Fruit fly (Drosophila melanogaster) whole organism, embryonic: ENCODE data around the gene Tm1.
A peak's percentile ranks its signal among the peaks of the same experiment; 100 is the strongest.

Experiments
- Ada2b ChIP-seq: fragments of 200-800 bp; sonication (Bioruptor generic); IDR thresholded peaks from 2 replicates; pipeline ENCODE4 v1.3.6; 2022; ENCODE audit warnings: missing biosample characterization, missing genetic modification characterization
- Atf-2 ChIP-seq: fragments of 200-800 bp; sonication (Bioruptor generic); optimal IDR thresholded peaks from 2 replicates; lab custom pipeline; 2016; ENCODE audit warnings: missing biosample characterization, missing genetic modification characterization
- B-H2 ChIP-seq: fragments of 200-800 bp; sonication (Bioruptor generic); optimal IDR thresholded peaks from 2 replicates; lab custom pipeline; 2018; ENCODE audit warnings: missing biosample characterization, mild to moderate bottlenecking, missing genetic modification characterization
- CG10209 ChIP-seq: fragments of 200-800 bp; sonication (Bioruptor generic); optimal IDR thresholded peaks from 3 replicates; lab custom pipeline; 2017; ENCODE audit warnings: missing biosample characterization, mild to moderate bottlenecking, missing genetic modification characterization, missing genetic modification reagents
- CG10274 ChIP-seq: fragments of 200-800 bp; sonication (Bioruptor generic); optimal IDR thresholded peaks from 3 replicates; lab custom pipeline; 2017; ENCODE audit warnings: missing biosample characterization, mild to moderate bottlenecking, missing genetic modification characterization
- CG12104 ChIP-seq: fragments of 200-800 bp; sonication (Bioruptor generic); optimal IDR thresholded peaks from 3 replicates; lab custom pipeline; 2016; ENCODE audit warnings: missing biosample characterization, missing genetic modification characterization
- CG12236 ChIP-seq: fragments of 200-800 bp; sonication (Bioruptor generic); optimal IDR thresholded peaks from 2 replicates; lab custom pipeline; 2016; ENCODE audit warnings: missing biosample characterization, missing genetic modification characterization
- CG14050 ChIP-seq: fragments of 200-800 bp; sonication (Bioruptor generic); IDR thresholded peaks from 3 replicates; pipeline ENCODE4 v1.3.6; 2022; ENCODE audit warnings: missing biosample characterization, missing genetic modification characterization
- CG15269 ChIP-seq: fragments of 200-800 bp; sonication (Bioruptor generic); optimal IDR thresholded peaks from 2 replicates; lab custom pipeline; 2018; ENCODE audit warnings: missing biosample characterization, mild to moderate bottlenecking, missing genetic modification characterization, moderate library complexity
- CG1647 ChIP-seq: fragments of 200-800 bp; sonication (Bioruptor generic); optimal IDR thresholded peaks from 3 replicates; lab custom pipeline; 2016; ENCODE audit warnings: missing biosample characterization, missing genetic modification characterization
- CG16779 ChIP-seq: fragments of 200-800 bp; sonication (Bioruptor generic); IDR thresholded peaks from 2 replicates; pipeline ENCODE4 v1.3.6; 2022; ENCODE audit warnings: missing biosample characterization, missing genetic modification characterization
- CG17361 ChIP-seq: fragments of 200-800 bp; sonication (Bioruptor generic); IDR thresholded peaks from 3 replicates; pipeline ENCODE4 v1.3.6; 2022; ENCODE audit warnings: missing biosample characterization, missing genetic modification characterization
- CG17568 ChIP-seq: fragments of 200-800 bp; sonication (Bioruptor generic); optimal IDR thresholded peaks from 2 replicates; lab custom pipeline; 2018; ENCODE audit warnings: missing biosample characterization, mild to moderate bottlenecking, missing genetic modification characterization, moderate library complexity
- CG2129 ChIP-seq: fragments of 200-800 bp; sonication (Bioruptor generic); IDR thresholded peaks from 2 replicates; pipeline ENCODE4 v1.3.6; 2022; ENCODE audit warnings: missing biosample characterization, missing genetic modification characterization; ENCODE audit not compliant: partially characterized antibody
- CG2199 ChIP-seq: fragments of 200-800 bp; sonication (Bioruptor generic); IDR thresholded peaks from 3 replicates; pipeline ENCODE4 v1.3.6; 2022; ENCODE audit warnings: missing biosample characterization, missing genetic modification characterization
- CG3407 ChIP-seq: fragments of 200-800 bp; sonication (Bioruptor generic); optimal IDR thresholded peaks from 2 replicates; lab custom pipeline; 2018; ENCODE audit warnings: missing biosample characterization, mild to moderate bottlenecking, missing genetic modification characterization
- CG5245 ChIP-seq: fragments of 200-800 bp; sonication (Bioruptor generic); optimal IDR thresholded peaks from 3 replicates; lab custom pipeline; 2016; ENCODE audit warnings: missing biosample characterization, missing genetic modification characterization
- CG7372 ChIP-seq: fragments of 200-800 bp; sonication (Bioruptor generic); IDR thresholded peaks from 2 replicates; pipeline ENCODE4 v1.3.6; 2022; ENCODE audit warnings: missing biosample characterization, missing genetic modification characterization
- CG7786 ChIP-seq: fragments of 200-800 bp; sonication (Bioruptor generic); optimal IDR thresholded peaks from 2 replicates; lab custom pipeline; 2016; ENCODE audit warnings: missing biosample characterization, missing genetic modification characterization
- CG7839 ChIP-seq: fragments of 200-800 bp; sonication (Bioruptor generic); optimal IDR thresholded peaks from 3 replicates; lab custom pipeline; 2018; ENCODE audit warnings: missing biosample characterization, mild to moderate bottlenecking, missing genetic modification characterization, moderate library complexity
- CG9932 ChIP-seq: fragments of 200-800 bp; sonication (Bioruptor generic); IDR thresholded peaks from 2 replicates; pipeline ENCODE4 v1.3.6; 2022; ENCODE audit warnings: missing biosample characterization, missing genetic modification characterization
- D ChIP-seq, 2 experiments: fragments of 200-800 bp in 1 of 2; fragments of >200 bp in 1 of 2; sonication (Bioruptor generic) in 1 of 2; optimal IDR thresholded peaks; 2 replicates in 1 of 2; 3 replicates in 1 of 2; lab custom pipeline; 2017; ENCODE audit warnings: mild to moderate bottlenecking in 1 of 2, missing biosample characterization in 1 of 2, missing genetic modification characterization in 1 of 2, missing genetic modification reagents in 1 of 2
- HHEX ChIP-seq: fragments of 200-800 bp; sonication (Bioruptor generic); optimal IDR thresholded peaks from 3 replicates; lab custom pipeline; 2017; ENCODE audit warnings: missing biosample characterization, mild to moderate bottlenecking, missing genetic modification characterization, missing genetic modification reagents
- Jarid2 ChIP-seq: fragments of 200-800 bp; sonication (Bioruptor generic); optimal IDR thresholded peaks from 3 replicates; lab custom pipeline; 2017; ENCODE audit warnings: mild to moderate bottlenecking, missing biosample characterization, missing genetic modification reagents, missing genetic modification characterization
- Mad ChIP-seq: fragments of 200-800 bp; sonication (Bioruptor generic); optimal IDR thresholded peaks from 2 replicates; lab custom pipeline; 2016; ENCODE audit warnings: missing biosample characterization, missing genetic modification characterization
- Meics ChIP-seq: fragments of 200-800 bp; sonication (Bioruptor generic); optimal IDR thresholded peaks from 2 replicates; lab custom pipeline; 2017; ENCODE audit warnings: missing biosample characterization, mild to moderate bottlenecking, missing genetic modification characterization
- Mes4 ChIP-seq: fragments of 200-800 bp; sonication (Bioruptor generic); optimal IDR thresholded peaks from 2 replicates; lab custom pipeline; 2016; ENCODE audit warnings: missing biosample characterization, missing genetic modification characterization
- Oaz ChIP-seq: fragments of 200-800 bp; sonication (Bioruptor generic); IDR thresholded peaks from 2 replicates; pipeline ENCODE4 v1.3.6; 2022; ENCODE audit warnings: missing biosample characterization, missing genetic modification characterization
- PHDP ChIP-seq: fragments of 200-800 bp; sonication (Bioruptor generic); optimal IDR thresholded peaks from 3 replicates; lab custom pipeline; 2018; ENCODE audit warnings: missing biosample characterization, mild to moderate bottlenecking, missing genetic modification characterization, moderate library complexity
- Rfx ChIP-seq: fragments of 200-800 bp; sonication (Bioruptor generic); IDR thresholded peaks from 2 replicates; pipeline ENCODE4 v1.3.6; 2022; ENCODE audit warnings: missing biosample characterization, missing genetic modification characterization
- Rx ChIP-seq: fragments of 200-800 bp; sonication (Bioruptor generic); IDR thresholded peaks from 2 replicates; pipeline ENCODE4 v1.3.6; 2022; ENCODE audit warnings: missing biosample characterization, missing genetic modification characterization
- ase ChIP-seq: fragments of 200-800 bp; sonication (Bioruptor generic); IDR thresholded peaks from 3 replicates; pipeline ENCODE4 v1.3.6; 2022; ENCODE audit warnings: missing biosample characterization, missing genetic modification characterization
- ash1 ChIP-seq: fragments of 200-800 bp; sonication (Bioruptor generic); optimal IDR thresholded peaks from 2 replicates; lab custom pipeline; 2018; ENCODE audit warnings: missing biosample characterization, mild to moderate bottlenecking, missing genetic modification characterization
- bigmax ChIP-seq: fragments of 200-800 bp; sonication (Bioruptor generic); optimal IDR thresholded peaks from 2 replicates; lab custom pipeline; 2018; ENCODE audit warnings: missing biosample characterization, mild to moderate bottlenecking, missing genetic modification characterization
- da ChIP-seq: fragments of 200-800 bp; sonication (Bioruptor generic); optimal IDR thresholded peaks from 2 replicates; lab custom pipeline; 2016; ENCODE audit warnings: missing biosample characterization, missing genetic modification characterization
- dati ChIP-seq: fragments of 200-800 bp; sonication (Bioruptor generic); IDR thresholded peaks from 2 replicates; pipeline ENCODE4 v1.3.6; 2022; ENCODE audit warnings: missing biosample characterization, missing genetic modification characterization
- ewg ChIP-seq: fragments of 200-800 bp; sonication (Bioruptor generic); optimal IDR thresholded peaks from 3 replicates; lab custom pipeline; 2017; ENCODE audit warnings: mild to moderate bottlenecking, missing biosample characterization, missing genetic modification reagents, missing genetic modification characterization
- fd96Cb ChIP-seq: fragments of 200-800 bp; sonication (Bioruptor generic); optimal IDR thresholded peaks from 2 replicates; lab custom pipeline; 2018; ENCODE audit warnings: missing biosample characterization, mild to moderate bottlenecking, missing genetic modification characterization, moderate library complexity
- fru ChIP-seq: fragments of >200 bp; optimal IDR thresholded peaks from 2 replicates; lab custom pipeline; 2017
- gce ChIP-seq: fragments of 200-800 bp; sonication (Bioruptor generic); IDR thresholded peaks from 3 replicates; pipeline ENCODE4 v1.3.6; 2022; ENCODE audit warnings: missing biosample characterization, missing genetic modification characterization
- gem ChIP-seq: fragments of 200-800 bp; sonication (Bioruptor generic); optimal IDR thresholded peaks from 2 replicates; lab custom pipeline; 2019; ENCODE audit warnings: missing biosample characterization, mild to moderate bottlenecking, missing genetic modification characterization, moderate library complexity
- ind ChIP-seq: fragments of 200-800 bp; sonication (Bioruptor generic); optimal IDR thresholded peaks from 3 replicates; lab custom pipeline; 2016; ENCODE audit warnings: missing biosample characterization, missing genetic modification characterization
- insv ChIP-seq, 2 experiments: fragments of 200-800 bp; sonication (Bioruptor generic); optimal IDR thresholded peaks; 3 replicates each; lab custom pipeline; 2016 to 2018; ENCODE audit warnings: missing biosample characterization in 2 of 2, missing genetic modification characterization in 2 of 2
- nau ChIP-seq: fragments of 200-800 bp; sonication (Bioruptor generic); optimal IDR thresholded peaks from 3 replicates; lab custom pipeline; 2017; ENCODE audit warnings: missing biosample characterization, mild to moderate bottlenecking, missing genetic modification characterization, missing genetic modification reagents
- nom ChIP-seq: fragments of 200-800 bp; sonication (Bioruptor generic); optimal IDR thresholded peaks from 2 replicates; lab custom pipeline; 2017; ENCODE audit warnings: missing biosample characterization, missing genetic modification characterization, mild to moderate bottlenecking, moderate library complexity, missing genetic modification reagents
- p53 ChIP-seq: fragments of 200-800 bp; sonication (Bioruptor generic); optimal IDR thresholded peaks from 2 replicates; lab custom pipeline; 2016; ENCODE audit warnings: missing biosample characterization, missing genetic modification characterization
- pho ChIP-seq: fragments of 200-800 bp; sonication (Bioruptor generic); optimal IDR thresholded peaks from 2 replicates; lab custom pipeline; 2016; ENCODE audit warnings: missing biosample characterization, missing genetic modification characterization
- repo ChIP-seq: fragments of 200-800 bp; sonication (Bioruptor generic); optimal IDR thresholded peaks from 2 replicates; lab custom pipeline; 2016; ENCODE audit warnings: missing biosample characterization, missing genetic modification characterization
- slbo ChIP-seq: fragments of 200-800 bp; sonication (Bioruptor generic); IDR thresholded peaks from 2 replicates; pipeline ENCODE4 v1.3.6; 2022; ENCODE audit warnings: missing biosample characterization, missing genetic modification characterization
- trh ChIP-seq: fragments of 200-800 bp; sonication (Bioruptor generic); optimal IDR thresholded peaks from 2 replicates; lab custom pipeline; 2016; ENCODE audit warnings: missing biosample characterization, missing genetic modification characterization
- yki ChIP-seq: fragments of >200 bp; optimal IDR thresholded peaks from 3 replicates; lab custom pipeline; 2018
- z ChIP-seq: fragments of 200-800 bp; sonication (Bioruptor generic); IDR thresholded peaks from 3 replicates; pipeline ENCODE4 v1.3.6; 2022; ENCODE audit warnings: missing biosample characterization, missing genetic modification characterization

Gene Tm1

dm6 chr3R:15332994-15333393 lies 55.0 kb downstream of the Tm1 start, which contains the start of the genes Fkbp39 and Cyfip (continued):
- no peak for TF ChIP-seq CG12104 (GFP tag; lab: Kevin White, UChicago)
- TF ChIP-seq Oaz (GFP tag; lab: Robert Waterston, UW), result no peak
- peak; percentile 77 for TF ChIP-seq B-H2 (GFP tag; lab: Kevin White, UChicago)
- TF ChIP-seq nom (GFP tag; lab: Kevin White, UChicago), result no peak
- TF ChIP-seq CG7839 (tag; lab: Kevin White, UChicago), result no peak
- TF ChIP-seq CG15269, result no peak
- no peak for TF ChIP-seq Ada2b (GFP tag; lab: Robert Waterston, UW)
- 0 out of 3 replicates have a peak, but pooled peaks have one; percentile 27 for TF ChIP-seq ase (GFP tag; lab: Robert Waterston, UW)
- TF ChIP-seq ewg (GFP tag; lab: Kevin White, UChicago), result peak; percentile 96
- peak; percentile 62 for TF ChIP-seq p53 (GFP tag; lab: Kevin White, UChicago)
- no peak for TF ChIP-seq CG2199 (GFP tag; lab: Robert Waterston, UW)
- TF ChIP-seq trh, result no peak
- TF ChIP-seq fru (lab: Kevin White, UChicago), result no peak
- peak; percentile 34 for TF ChIP-seq CG7786 (GFP tag; lab: Kevin White, UChicago)
- TF ChIP-seq bigmax (GFP tag; lab: Kevin White, UChicago), result peak; percentile 26
- no peak for TF ChIP-seq yki
- TF ChIP-seq CG17568 (GFP tag; lab: Kevin White, UChicago), result no peak
- no peak for TF ChIP-seq Jarid2
- TF ChIP-seq Mad, result no peak
- no peak for TF ChIP-seq CG17361
- no peak for TF ChIP-seq CG7372
- TF ChIP-seq Rfx (GFP tag; lab: Robert Waterston, UW), result peak; percentile 84
- peak; percentile 52 for TF ChIP-seq Mes4 (GFP tag; lab: Kevin White, UChicago)
- no peak for TF ChIP-seq CG16779
- TF ChIP-seq CG1647 (GFP tag; lab: Kevin White, UChicago), result peak; percentile 29
- TF ChIP-seq PHDP, result peak; percentile 17
- TF ChIP-seq CG10274 (GFP tag; lab: Kevin White, UChicago), result no peak
- no peak for TF ChIP-seq gem (tag; lab: Kevin White, UChicago)
- TF ChIP-seq gce (GFP tag; lab: Robert Waterston, UW), result no peak
- TF ChIP-seq CG10209 (GFP tag; lab: Kevin White, UChicago), result no peak
- no peak for TF ChIP-seq HHEX (GFP tag; lab: Kevin White, UChicago)
- TF ChIP-seq CG3407 (GFP tag; lab: Kevin White, UChicago), result no peak
- peak; percentile 36 for TF ChIP-seq Meics (GFP tag; lab: Kevin White, UChicago)
- peak; percentile 69 for TF ChIP-seq pho (GFP tag; lab: Kevin White, UChicago)
- no peak for TF ChIP-seq dati (GFP tag; lab: Robert Waterston, UW)
- peak; percentile 51 for TF ChIP-seq da
- TF ChIP-seq ind (GFP tag; lab: Kevin White, UChicago), result peak; percentile 25
- TF ChIP-seq CG9932, result peak; percentile 71
- TF ChIP-seq slbo (GFP tag; lab: Robert Waterston, UW), result peak; percentile 76
- TF ChIP-seq CG5245 (GFP tag; lab: Kevin White, UChicago), result no peak
- no peak for TF ChIP-seq CG14050 (GFP tag; lab: Robert Waterston, UW)
- TF ChIP-seq Atf-2, result no peak
- no peak for TF ChIP-seq fd96Cb (tag; lab: Kevin White, UChicago)
- no peak for TF ChIP-seq z
- peak; percentile 32 for TF ChIP-seq repo (GFP tag; lab: Kevin White, UChicago)
- no peak for TF ChIP-seq CG2129
- peak; percentile 57 for TF ChIP-seq D (optimal IDR thresholded peaks at IDR 0.05; lab: Kevin White, UChicago)
- no peak for TF ChIP-seq D (GFP tag; optimal IDR thresholded peaks at IDR 0.05; lab: Kevin White, UChicago)
- no peak for TF ChIP-seq ash1 (GFP tag; lab: Kevin White, UChicago)
- no peak for TF ChIP-seq nau (GFP tag; lab: Kevin White, UChicago)
- TF ChIP-seq CG12236 (GFP tag; lab: Kevin White, UChicago), result no peak
- peak in 1 of 2 experiments; percentile 43 for TF ChIP-seq insv (GFP tag; optimal IDR thresholded peaks at IDR 0.05; lab: Kevin White, UChicago)
- no peak for TF ChIP-seq Rx (GFP tag; lab: Robert Waterston, UW)
